Worm (Caenorhabditis elegans) whole organism, early embryonic: ENCODE results near the gene M01F1.4.

ENCODE experiments used
- ama-1 ChIP-seq: fragments of 150-350 bp; optimal IDR thresholded peaks from 2 replicates; lab custom pipeline; 2014
- ets-7 ChIP-seq: sonication (generic microtip); optimal IDR thresholded peaks from 2 replicates; lab custom pipeline; 2016; ENCODE audit warnings: missing genotype, missing genetic modification characterization, missing compliant biosample characterization
- pes-1 ChIP-seq: fragments of 200-800 bp; sonication (Bioruptor generic); IDR thresholded peaks from 2 replicates; pipeline ENCODE4 v1.3.6; 2022; ENCODE audit warnings: missing genetic modification reagents, missing genetic modification characterization, missing compliant biosample characterization

ce11 chrIII:3532035-3532434 lies 22.2 kb upstream of the M01F1.4 start:
- no peak for TF ChIP-seq ama-1 (lab: Kevin White, UChicago)
- TF ChIP-seq ets-7: no peak
- TF ChIP-seq pes-1 (GFP tag; lab: Robert Waterston, UW): no peak
